Fruit fly (Drosophila melanogaster) S2 (cell line): ENCODE measurements around the gene CG42523.

Experiments used
- CG8478 ChIP-seq: fragments of >200 bp; optimal IDR thresholded peaks from 2 replicates; lab custom pipeline; 2018
- CTCF ChIP-seq, 2 experiments: fragments of >200 bp; optimal IDR thresholded peaks; 2 replicates each; lab custom pipeline; 2018

DNA sequence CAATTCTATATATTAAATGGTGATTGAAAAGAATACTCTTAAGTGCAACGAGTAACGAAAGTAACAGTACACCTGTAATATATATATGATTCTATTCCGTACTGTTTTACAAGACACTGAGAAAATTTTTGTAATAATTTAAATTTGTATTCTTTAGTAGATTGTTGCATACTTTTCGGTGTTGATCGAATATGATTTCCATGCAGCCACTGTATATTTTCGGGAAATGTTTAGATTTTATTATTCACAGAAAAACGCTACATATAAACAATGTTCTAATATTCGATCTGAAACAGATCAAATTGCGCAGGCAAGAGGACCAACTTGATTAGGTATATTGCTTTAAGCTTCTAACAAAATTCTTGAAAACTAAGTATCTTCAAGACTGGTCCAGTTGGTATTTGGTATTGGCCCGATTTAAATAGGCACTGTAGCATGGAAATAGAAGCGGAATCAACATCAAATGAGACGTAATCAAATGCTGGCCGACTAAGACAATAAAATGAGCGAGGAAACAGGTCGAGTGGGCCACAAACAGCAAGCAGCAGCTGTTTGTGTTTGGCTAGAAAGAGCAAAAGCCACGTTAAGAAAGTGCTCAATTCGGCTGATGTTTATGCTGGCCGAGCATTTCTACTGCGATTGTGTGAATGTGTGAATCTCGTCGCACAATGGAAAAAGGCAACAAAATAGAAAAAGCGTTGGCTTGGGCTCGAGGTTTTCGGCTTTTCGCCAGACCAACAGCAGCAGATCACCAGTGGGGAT lies 49.7 kb downstream of the CG42523 start, which contains the start of gene CG15629:
- TF ChIP-seq CTCF (optimal IDR thresholded peaks at IDR 0.05; lab: Kevin White, UChicago) (no peak), CG8478 (lab: Kevin White, UChicago) (no peak)
